Fruit fly (Drosophila melanogaster) whole organism, embryonic: ENCODE data around the gene kairos.

Experiments used
- Aef1 ChIP-seq: fragments of 200-800 bp; sonication (Bioruptor generic); IDR thresholded peaks from 3 replicates; pipeline ENCODE4 v1.3.6; 2022; ENCODE audit warnings: missing biosample characterization, missing genetic modification characterization
- Awh ChIP-seq: fragments of 200-800 bp; sonication (Bioruptor generic); IDR thresholded peaks from 2 replicates; pipeline ENCODE4, ENCODE4 v1.3.6; 2022; ENCODE audit warnings: missing biosample characterization, missing genetic modification characterization
- CG11560 ChIP-seq: fragments of 200-800 bp; sonication (Bioruptor generic); IDR thresholded peaks from 3 replicates; pipeline ENCODE4 v1.3.6; 2022; ENCODE audit warnings: missing biosample characterization, missing genetic modification characterization
- CG1233 ChIP-seq: fragments of 200-800 bp; sonication (Bioruptor generic); optimal IDR thresholded peaks from 4 replicates; lab custom pipeline; 2018; ENCODE audit warnings: missing biosample characterization, mild to moderate bottlenecking, missing genetic modification characterization
- CG13287 ChIP-seq: fragments of 200-800 bp; sonication (Bioruptor generic); IDR thresholded peaks from 2 replicates; pipeline ENCODE4 v1.3.6; 2022; ENCODE audit warnings: missing biosample characterization, missing genetic modification characterization; ENCODE audit not compliant: partially characterized antibody
- CG14441 ChIP-seq: fragments of 200-800 bp; sonication (Bioruptor generic); IDR thresholded peaks from 2 replicates; pipeline ENCODE4 v1.3.6; 2022; ENCODE audit warnings: missing biosample characterization, missing genetic modification characterization
- CG14667 ChIP-seq: fragments of 200-800 bp; sonication (Bioruptor generic); IDR thresholded peaks from 2 replicates; pipeline ENCODE4 v1.3.6; 2022; ENCODE audit warnings: missing biosample characterization, missing genetic modification characterization
- CG17186 ChIP-seq: fragments of 200-800 bp; sonication (Bioruptor generic); optimal IDR thresholded peaks from 3 replicates; lab custom pipeline; 2017; ENCODE audit warnings: missing biosample characterization, missing genetic modification reagents, missing genetic modification characterization
- CG2678 ChIP-seq: fragments of 200-800 bp; sonication (Bioruptor generic); optimal IDR thresholded peaks from 3 replicates; lab custom pipeline; 2019; ENCODE audit warnings: missing biosample characterization, mild to moderate bottlenecking, missing genetic modification characterization, moderate library complexity
- CG2875 ChIP-seq: fragments of 200-800 bp; sonication (Bioruptor generic); optimal IDR thresholded peaks from 2 replicates; lab custom pipeline; 2017; ENCODE audit warnings: missing biosample characterization, mild to moderate bottlenecking, missing genetic modification characterization, missing genetic modification reagents
- CG30403 ChIP-seq: fragments of 200-800 bp; sonication (Bioruptor generic); optimal IDR thresholded peaks from 3 replicates; lab custom pipeline; 2016; ENCODE audit warnings: missing biosample characterization, missing genetic modification characterization
- CG4328 ChIP-seq: fragments of 200-800 bp; sonication (Bioruptor generic); optimal IDR thresholded peaks from 3 replicates; lab custom pipeline; 2017; ENCODE audit warnings: missing biosample characterization, missing genetic modification reagents, missing genetic modification characterization
- CG6765 ChIP-seq: fragments of 200-800 bp; sonication (Bioruptor generic); optimal IDR thresholded peaks from 3 replicates; lab custom pipeline; 2017; ENCODE audit warnings: missing biosample characterization, mild to moderate bottlenecking, missing genetic modification characterization
- CG7357 ChIP-seq: fragments of 200-800 bp; sonication (Bioruptor generic); IDR thresholded peaks from 3 replicates; pipeline ENCODE4 v1.3.6; 2022; ENCODE audit warnings: missing biosample characterization, missing genetic modification characterization
- CG7372 ChIP-seq: fragments of 200-800 bp; sonication (Bioruptor generic); IDR thresholded peaks from 2 replicates; pipeline ENCODE4 v1.3.6; 2022; ENCODE audit warnings: missing biosample characterization, missing genetic modification characterization
- CG8281 ChIP-seq: fragments of 200-800 bp; sonication (Bioruptor generic); optimal IDR thresholded peaks from 2 replicates; lab custom pipeline; 2018; ENCODE audit warnings: missing biosample characterization, mild to moderate bottlenecking, missing genetic modification characterization, moderate library complexity
- CG9932 ChIP-seq: fragments of 200-800 bp; sonication (Bioruptor generic); IDR thresholded peaks from 2 replicates; pipeline ENCODE4 v1.3.6; 2022; ENCODE audit warnings: missing biosample characterization, missing genetic modification characterization
- Gug ChIP-seq: fragments of 200-800 bp; sonication (Bioruptor generic); IDR thresholded peaks from 4 replicates; pipeline ENCODE4 v1.3.6; 2022; ENCODE audit warnings: missing biosample characterization, missing genetic modification characterization
- Hsf ChIP-seq: fragments of 200-800 bp; sonication (Bioruptor generic); optimal IDR thresholded peaks from 3 replicates; lab custom pipeline; 2016; ENCODE audit warnings: missing biosample characterization, missing genetic modification characterization
- MBD-R2 ChIP-seq: fragments of 200-800 bp; sonication (Bioruptor generic); IDR thresholded peaks from 2 replicates; pipeline ENCODE4 v1.3.6; 2022; ENCODE audit warnings: missing biosample characterization, missing genetic modification characterization
- NFAT ChIP-seq: fragments of 200-800 bp; sonication (Bioruptor generic); IDR thresholded peaks from 2 replicates; pipeline ENCODE4 v1.3.6; 2022; ENCODE audit warnings: missing biosample characterization, missing genetic modification characterization
- Nf-YB ChIP-seq: fragments of 200-800 bp; sonication (Bioruptor generic); optimal IDR thresholded peaks from 3 replicates; lab custom pipeline; 2019; ENCODE audit warnings: missing biosample characterization, mild to moderate bottlenecking, missing genetic modification characterization, moderate library complexity
- Stat92E ChIP-seq, 3 experiments: fragments of >200 bp in 2 of 3; fragments of 200-800 bp in 1 of 3; sonication (Bioruptor generic) in 1 of 3; optimal IDR thresholded peaks; 2 replicates each; lab custom pipeline; 2017 to 2019; ENCODE audit warnings: missing biosample characterization in 3 of 3, missing genetic modification characterization in 3 of 3, mild to moderate bottlenecking in 1 of 3, moderate library complexity in 1 of 3
- Tbp ChIP-seq: fragments of >200 bp; optimal IDR thresholded peaks from 2 replicates; lab custom pipeline; 2018; ENCODE audit warnings: missing biosample characterization, missing genetic modification characterization
- bcd ChIP-seq: fragments of 200-800 bp; sonication (Bioruptor generic); optimal IDR thresholded peaks from 2 replicates; lab custom pipeline; 2017; ENCODE audit warnings: missing biosample characterization, mild to moderate bottlenecking, missing genetic modification characterization
- cato ChIP-seq: fragments of 200-800 bp; sonication (Bioruptor generic); optimal IDR thresholded peaks from 2 replicates; lab custom pipeline; 2016; ENCODE audit warnings: missing biosample characterization, missing genetic modification characterization, borderline replicate concordance
- corto ChIP-seq: fragments of 200-800 bp; sonication (Bioruptor generic); optimal IDR thresholded peaks from 2 replicates; lab custom pipeline; 2016; ENCODE audit warnings: missing biosample characterization, mild to moderate bottlenecking, missing genetic modification characterization, moderate library complexity
- cwo ChIP-seq: fragments of 200-800 bp; sonication (Bioruptor generic); optimal IDR thresholded peaks from 3 replicates; lab custom pipeline; 2017; ENCODE audit warnings: missing biosample characterization, missing genetic modification characterization, mild to moderate bottlenecking, moderate library complexity, missing genetic modification reagents
- eve ChIP-seq, 2 experiments: fragments of >200 bp; optimal IDR thresholded peaks; 2 replicates each; lab custom pipeline; 2017; ENCODE audit warnings: missing biosample characterization in 2 of 2, missing genetic modification characterization in 2 of 2
- fd96Cb ChIP-seq: fragments of 200-800 bp; sonication (Bioruptor generic); optimal IDR thresholded peaks from 2 replicates; lab custom pipeline; 2018; ENCODE audit warnings: missing biosample characterization, mild to moderate bottlenecking, missing genetic modification characterization, moderate library complexity
- grn ChIP-seq: fragments of 200-800 bp; sonication (Bioruptor generic); optimal IDR thresholded peaks from 3 replicates; lab custom pipeline; 2017; ENCODE audit warnings: missing biosample characterization, missing genetic modification characterization
- hb ChIP-seq: fragments of 200-800 bp; sonication (Bioruptor generic); IDR thresholded peaks from 3 replicates; pipeline ENCODE4 v1.3.6; 2022; ENCODE audit warnings: missing biosample characterization, missing genetic modification characterization; ENCODE audit not compliant: partially characterized antibody
- ken ChIP-seq: fragments of 200-800 bp; sonication (Bioruptor generic); IDR thresholded peaks from 3 replicates; pipeline ENCODE4 v1.3.6; 2022; ENCODE audit warnings: missing biosample characterization, missing genetic modification characterization
- lbe ChIP-seq: fragments of 200-800 bp; sonication (Bioruptor generic); optimal IDR thresholded peaks from 2 replicates; lab custom pipeline; 2016; ENCODE audit warnings: missing biosample characterization, mild to moderate bottlenecking, missing genetic modification characterization
- mirr ChIP-seq: fragments of 200-800 bp; sonication (Bioruptor generic); optimal IDR thresholded peaks from 3 replicates; lab custom pipeline; 2018; ENCODE audit warnings: missing biosample characterization, mild to moderate bottlenecking, missing genetic modification characterization
- pb ChIP-seq: fragments of 200-800 bp; sonication (Bioruptor generic); optimal IDR thresholded peaks from 3 replicates; lab custom pipeline; 2016; ENCODE audit warnings: missing biosample characterization, missing genetic modification characterization
- pho ChIP-seq: fragments of 200-800 bp; sonication (Bioruptor generic); optimal IDR thresholded peaks from 2 replicates; lab custom pipeline; 2016; ENCODE audit warnings: missing biosample characterization, missing genetic modification characterization
- phol ChIP-seq: fragments of 200-800 bp; sonication (Bioruptor generic); optimal IDR thresholded peaks from 3 replicates; lab custom pipeline; 2018; ENCODE audit warnings: missing biosample characterization, mild to moderate bottlenecking, missing genetic modification characterization, moderate library complexity
- pita ChIP-seq: fragments of 200-800 bp; sonication (Bioruptor generic); optimal IDR thresholded peaks from 2 replicates; lab custom pipeline; 2017; ENCODE audit warnings: missing biosample characterization, mild to moderate bottlenecking, missing genetic modification characterization
- ro ChIP-seq: fragments of 200-800 bp; sonication (Bioruptor generic); IDR thresholded peaks from 2 replicates; pipeline ENCODE4 v1.3.6; 2022; ENCODE audit warnings: missing biosample characterization, missing genetic modification characterization
- slbo ChIP-seq: fragments of 200-800 bp; sonication (Bioruptor generic); IDR thresholded peaks from 2 replicates; pipeline ENCODE4 v1.3.6; 2022; ENCODE audit warnings: missing biosample characterization, missing genetic modification characterization
- stwl ChIP-seq: fragments of 200-800 bp; sonication (Bioruptor generic); optimal IDR thresholded peaks from 3 replicates; lab custom pipeline; 2018; ENCODE audit warnings: missing biosample characterization, mild to moderate bottlenecking, missing genetic modification characterization, moderate library complexity
- sug ChIP-seq: fragments of 200-800 bp; optimal IDR thresholded peaks from 2 replicates; lab custom pipeline; 2019; ENCODE audit warnings: missing biosample characterization, mild to moderate bottlenecking, missing genetic modification characterization, moderate library complexity
- tgo ChIP-seq: fragments of 200-800 bp; sonication (Bioruptor generic); IDR thresholded peaks from 3 replicates; pipeline ENCODE4 v1.3.6; 2022; ENCODE audit warnings: missing biosample characterization, missing genetic modification characterization
- usp ChIP-seq: fragments of >200 bp; optimal IDR thresholded peaks from 2 replicates; lab custom pipeline; 2017; ENCODE audit warnings: missing biosample characterization, missing genetic modification characterization
- z ChIP-seq: fragments of 200-800 bp; sonication (Bioruptor generic); IDR thresholded peaks from 3 replicates; pipeline ENCODE4 v1.3.6; 2022; ENCODE audit warnings: missing biosample characterization, missing genetic modification characterization

Gene kairos

DNA sequence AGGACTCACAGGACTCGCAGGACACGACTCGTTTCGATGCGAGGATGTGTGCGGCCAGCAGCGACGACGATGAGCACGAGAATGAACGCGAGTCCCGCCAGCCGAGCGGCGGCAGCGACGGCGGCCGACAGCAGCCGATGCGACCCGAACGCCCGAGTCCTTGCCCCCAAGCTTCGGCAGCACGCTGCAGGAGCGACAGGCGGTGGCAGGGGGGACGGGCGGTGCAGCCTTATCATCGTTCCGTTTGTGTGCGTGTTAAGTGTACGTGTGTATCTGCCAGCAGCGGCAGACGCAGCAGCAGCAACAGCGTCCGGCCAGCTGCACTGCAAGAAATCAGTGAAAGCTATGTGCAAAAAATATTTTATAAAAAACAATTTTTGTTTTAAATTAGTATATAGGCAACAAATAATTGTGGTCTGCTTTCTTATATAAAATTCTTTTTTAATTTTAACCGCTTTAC lies at the start of gene kairos (continued):
- no peak for TF ChIP-seq usp (GFP tag; lab: Kevin White, UChicago)
- no peak for TF ChIP-seq ro (GFP tag; lab: Robert Waterston, UW)
- TF ChIP-seq CG14667 (GFP tag; lab: Robert Waterston, UW) = no peak
- peak; percentile 45 for TF ChIP-seq phol (tag; lab: Kevin White, UChicago)
- TF ChIP-seq Gug (GFP tag; lab: Robert Waterston, UW) = no peak
- no peak for TF ChIP-seq MBD-R2
- no peak for TF ChIP-seq pb
- TF ChIP-seq pho = no peak
- TF ChIP-seq CG2678 (tag; lab: Kevin White, UChicago) = peak; percentile 39
- TF ChIP-seq CG13287 = peak; percentile 9; the same call in 1 of the 2 replicates
- no peak for TF ChIP-seq CG1233
- no peak for TF ChIP-seq pita (GFP tag; lab: Kevin White, UChicago)
- no peak for TF ChIP-seq CG30403 (GFP tag; lab: Kevin White, UChicago)
- no peak for TF ChIP-seq sug (tag; lab: Kevin White, UChicago)
- TF ChIP-seq CG9932 (GFP tag; lab: Robert Waterston, UW) = peak; percentile 32; the same call in 1 of the 2 replicates
- peak; percentile 32 for TF ChIP-seq fd96Cb
- peak; percentile 49; the same call in 2 of the 3 replicates for TF ChIP-seq Aef1 (GFP tag; lab: Robert Waterston, UW)
- TF ChIP-seq CG7357 (GFP tag; lab: Robert Waterston, UW) = no peak
- no peak for TF ChIP-seq cato
- TF ChIP-seq Hsf (GFP tag; lab: Kevin White, UChicago) = no peak
- no peak for TF ChIP-seq NFAT
- TF ChIP-seq CG14441 = no peak
- TF ChIP-seq CG4328 = no peak
- TF ChIP-seq tgo (GFP tag; lab: Robert Waterston, UW) = peak; percentile 46; the same call in 2 of the 3 replicates
- TF ChIP-seq Tbp = no peak
- no peak for TF ChIP-seq Nf-YB (GFP tag; lab: Kevin White, UChicago)
- TF ChIP-seq cwo (GFP tag; lab: Kevin White, UChicago) = no peak
- no peak for TF ChIP-seq stwl (tag; lab: Kevin White, UChicago)
- TF ChIP-seq CG2875 (GFP tag; lab: Kevin White, UChicago) = no peak
- no peak for TF ChIP-seq CG6765 (GFP tag; lab: Kevin White, UChicago)
- TF ChIP-seq CG7372 (GFP tag; lab: Robert Waterston, UW) = peak; percentile 23; the same call in 1 of the 2 replicates
- TF ChIP-seq eve (GFP tag; optimal IDR thresholded peaks at IDR 0.05; lab: Kevin White, UChicago) = no peak
- 0 out of 2 replicates have a peak, but pooled peaks have one; percentile 32 for TF ChIP-seq slbo (GFP tag; lab: Robert Waterston, UW)
- TF ChIP-seq corto = no peak
- no peak for TF ChIP-seq lbe (GFP tag; lab: Kevin White, UChicago)
- TF ChIP-seq hb (GFP tag; lab: Robert Waterston, UW) = no peak
- no peak for TF ChIP-seq CG17186
- no peak for TF ChIP-seq Awh (GFP tag; lab: Robert Waterston, UW)
- no peak for TF ChIP-seq mirr
- TF ChIP-seq CG11560 (tag; lab: Robert Waterston, UW) = no peak
- no peak for TF ChIP-seq z (GFP tag; lab: Robert Waterston, UW)
- no peak for TF ChIP-seq Stat92E (GFP tag; optimal IDR thresholded peaks at IDR 0.05; lab: Kevin White, UChicago)
- TF ChIP-seq CG8281 (tag; lab: Kevin White, UChicago) = no peak
- no peak for TF ChIP-seq grn (GFP tag; lab: Kevin White, UChicago)
- 0 out of 3 replicates have a peak, but pooled peaks have one; percentile 31 for TF ChIP-seq ken
- peak; percentile 19 for TF ChIP-seq bcd (GFP tag; lab: Kevin White, UChicago)
- TF ChIP-seq, all 482 proteins: peak for 76
